Fruit fly (Drosophila melanogaster): ENCODE results near the gene CG17350.

CG17350 gene

DNA sequence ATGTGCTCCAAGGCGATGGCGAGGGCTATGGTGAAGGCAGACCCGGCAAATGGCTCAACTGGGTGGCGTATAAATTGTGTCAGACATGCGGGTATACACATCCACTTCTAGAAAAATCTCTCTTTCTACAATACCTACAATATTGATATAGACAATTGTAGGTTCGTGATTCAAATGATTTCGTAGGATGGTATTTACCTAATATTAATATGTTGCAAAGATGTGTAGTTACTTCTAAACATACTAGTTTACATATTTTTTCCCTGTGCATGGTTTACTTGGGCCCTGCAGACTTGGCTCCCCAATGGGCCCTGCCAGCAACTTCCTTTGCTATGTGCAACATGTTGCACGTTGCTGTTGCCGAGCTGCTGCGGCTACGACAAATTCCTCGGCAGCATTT lies 38.7 kb upstream of the CG17350 start (continued):
- TF ChIP-seq CG6808 (GFP tag; optimal IDR thresholded peaks at IDR 0.05) (peak; percentile 93), fkh (GFP tag; optimal IDR thresholded peaks at IDR 0.05) (no peak), CG8119 (GFP tag; IDR thresholded peaks at IDR 0.05) (peak; percentile 87), Ets96B (tag; optimal IDR thresholded peaks at IDR 0.05) (peak; percentile 96), net (GFP tag; optimal IDR thresholded peaks at IDR 0.05) (peak; percentile 73), CG31627 (GFP tag; optimal IDR thresholded peaks at IDR 0.05) (peak; percentile 25), CG3032 (tag; optimal IDR thresholded peaks at IDR 0.05) (peak; percentile 95), Hr38 (GFP tag; optimal IDR thresholded peaks at IDR 0.05) (no peak), CG6854 (GFP tag; optimal IDR thresholded peaks at IDR 0.05) (no peak), CG11294 (GFP tag; IDR thresholded peaks at IDR 0.05) (peak; percentile 75), CG8632 (GFP tag; optimal IDR thresholded peaks at IDR 0.05) (peak; percentile 66), dac (GFP tag; optimal IDR thresholded peaks at IDR 0.05) (peak; percentile 56), CG10631 (GFP tag; optimal IDR thresholded peaks at IDR 0.05) (peak; percentile 95), fd85E (GFP tag; optimal IDR thresholded peaks at IDR 0.05) (peak; percentile 0), Sox102F (GFP tag; optimal IDR thresholded peaks at IDR 0.05) (no peak), Lpt (GFP tag; optimal IDR thresholded peaks at IDR 0.05) (peak; percentile 81), CG34406 (GFP tag; optimal IDR thresholded peaks at IDR 0.05) (peak; percentile 57), CG10669 (GFP tag; optimal IDR thresholded peaks at IDR 0.05) (peak; percentile 92), CG9139 (GFP tag; optimal IDR thresholded peaks at IDR 0.05) (peak; percentile 71), Ets21C (GFP tag; optimal IDR thresholded peaks at IDR 0.05) (no peak), Eip78C (GFP tag) (peak; percentile 95), spab (GFP tag; optimal IDR thresholded peaks at IDR 0.05) (peak; percentile 92), CG1621 (tag; optimal IDR thresholded peaks at IDR 0.05) (peak; percentile 95), Hr39 (GFP tag; optimal IDR thresholded peaks at IDR 0.05) (peak; percentile 26), CG16779 (tag; optimal IDR thresholded peaks at IDR 0.05) (peak; percentile 72), CG3919 (GFP tag; optimal IDR thresholded peaks at IDR 0.05) (peak; percentile 82), CG11902 (GFP tag; optimal IDR thresholded peaks at IDR 0.05) (no peak), CG6163 (GFP tag; IDR thresholded peaks at IDR 0.05) (peak; percentile 87), eg (GFP tag; IDR thresholded peaks at IDR 0.05) (peak; percentile 81), Eip93F (GFP tag; optimal IDR thresholded peaks at IDR 0.05) (no peak), cyc (GFP tag; optimal IDR thresholded peaks at IDR 0.05) (no peak), fd59A (GFP tag; optimal IDR thresholded peaks at IDR 0.05) (peak; percentile 90), Met (GFP tag; optimal IDR thresholded peaks at IDR 0.05) (peak; percentile 7), Hr4 (GFP tag; optimal IDR thresholded peaks at IDR 0.05) (peak; percentile 86), CG32006 (GFP tag; optimal IDR thresholded peaks at IDR 0.05) (peak; percentile 81), CG8319 (GFP tag; optimal IDR thresholded peaks at IDR 0.05) (peak; percentile 69), acj6 (GFP tag; optimal IDR thresholded peaks at IDR 0.05) (peak; percentile 85), CG15336 (GFP tag; IDR thresholded peaks at IDR 0.05) (peak; percentile 83), esn (GFP tag; optimal IDR thresholded peaks at IDR 0.05) (peak; percentile 47), achi (GFP tag; optimal IDR thresholded peaks at IDR 0.05) (peak; percentile 84), Smox (GFP tag; optimal IDR thresholded peaks at IDR 0.05) (no peak)

- TF ChIP-seq CG15336 (GFP tag; IDR thresholded peaks at IDR 0.05) (no peak), spab (GFP tag; optimal IDR thresholded peaks at IDR 0.05) (peak; percentile 30), dac (GFP tag; optimal IDR thresholded peaks at IDR 0.05) (no peak), fd59A (GFP tag; optimal IDR thresholded peaks at IDR 0.05) (peak; percentile 36), salr (GFP tag; optimal IDR thresholded peaks at IDR 0.05) (peak in 1 of 2 experiments; percentile 36), eg (GFP tag; IDR thresholded peaks at IDR 0.05) (peak; percentile 24; the same call in 1 of the 3 replicates), CG10669 (GFP tag; optimal IDR thresholded peaks at IDR 0.05) (peak; percentile 45), CG6854 (GFP tag; optimal IDR thresholded peaks at IDR 0.05) (no peak), Sox102F (GFP tag; optimal IDR thresholded peaks at IDR 0.05) (peak; percentile 1), fkh (GFP tag; optimal IDR thresholded peaks at IDR 0.05) (no peak), Eip93F (GFP tag; optimal IDR thresholded peaks at IDR 0.05) (no peak), CG10631 (GFP tag; optimal IDR thresholded peaks at IDR 0.05) (peak; percentile 30), CG8632 (GFP tag; optimal IDR thresholded peaks at IDR 0.05) (no peak), CG32006 (GFP tag; optimal IDR thresholded peaks at IDR 0.05) (peak; percentile 48), dsx (GFP tag; optimal IDR thresholded peaks at IDR 0.05; ENCODE audit: poor library complexity, severe bottlenecking) (peak; percentile 5), svp (GFP tag) (peak; percentile 79), CG6163 (GFP tag; IDR thresholded peaks at IDR 0.05) (no peak), Eip78C (GFP tag) (peak; percentile 81), CG11762 (GFP tag; optimal IDR thresholded peaks at IDR 0.05; ENCODE audit: insufficient read depth) (no peak), CG4318 (GFP tag; optimal IDR thresholded peaks at IDR 0.05) (peak; percentile 9), Hr4 (GFP tag; optimal IDR thresholded peaks at IDR 0.05) (peak; percentile 47), Gug (GFP tag; IDR thresholded peaks at IDR 0.05) (no peak), cyc (GFP tag; optimal IDR thresholded peaks at IDR 0.05) (no peak), Ets96B (tag; optimal IDR thresholded peaks at IDR 0.05) (peak; percentile 42), CG1621 (tag; optimal IDR thresholded peaks at IDR 0.05) (no peak), Eip75B (GFP tag; optimal IDR thresholded peaks at IDR 0.05) (peak; percentile 33), ss (GFP tag; optimal IDR thresholded peaks at IDR 0.05) (peak in 1 of 2 experiments; percentile 18)
Measured at dm6 chr2L:19342767-19343166, 38.0 kb upstream of the CG17350 start.

Measured in whole organism, prepupa.